Worm (Caenorhabditis elegans) whole organism, L4/young adult: ENCODE measurements around the gene exos-2.

Source experiments
- dao-5 ChIP-seq: sonication (generic microtip); optimal IDR thresholded peaks from 2 replicates; lab custom pipeline; 2016; ENCODE audit warnings: missing genotype, missing genetic modification characterization, moderate library complexity, missing compliant biosample characterization
- him-1 ChIP-seq: sonication (generic microtip); optimal IDR thresholded peaks from 2 replicates; lab custom pipeline; 2016; ENCODE audit warnings: missing genotype, missing genetic modification reagents, missing genetic modification characterization, missing compliant biosample characterization

ce11 chrIV:6385010-6385409, 30.3 kb upstream of the exos-2 start:
- TF ChIP-seq him-1 (tag; lab: Kevin White, UChicago) (no peak), dao-5 (no peak)
